Worm (Caenorhabditis elegans): ENCODE results near the gene Y38H6C.16.
A peak's percentile ranks its signal among the peaks of the same experiment; 100 is the strongest.
"Not testable (repeated sequence)": the region's sequence is repeated elsewhere in the genome, so short reads cannot be mapped to it uniquely, and the experiment has no call there.

Y38H6C.16 gene

DNA sequence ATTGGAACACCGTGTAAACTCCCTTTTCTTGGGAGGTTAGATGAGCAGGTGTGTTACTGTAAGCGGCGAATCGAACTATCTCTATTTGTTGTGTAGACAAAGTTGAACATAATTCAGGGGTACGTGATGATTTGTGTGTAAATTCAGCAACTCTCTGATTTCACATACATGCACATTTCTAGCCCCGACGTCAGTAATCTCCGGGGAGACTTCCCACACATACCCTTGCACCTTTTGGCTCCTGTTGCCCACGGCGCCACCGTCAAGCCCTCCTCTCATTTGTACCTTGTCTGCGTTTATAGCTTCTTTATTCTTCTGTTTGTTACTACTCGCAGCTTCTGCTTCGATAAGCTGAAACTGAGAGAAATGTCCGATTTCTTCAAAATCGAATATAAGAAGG lies 20.2 kb downstream of the Y38H6C.16 start, which contains the start of gene Y38H6C.25:
Y38H6C.25 (plus strand) TSS at position 301 of the 400 bp plus-strand sequence.
- no peak for TF ChIP-seq ztf-1 (GFP tag; conservative IDR thresholded peaks at IDR 0.05)

ce11 chrV:20517005-20517404 lies 22.1 kb downstream of the Y38H6C.16 start:
- TF ChIP-seq ama-1 (optimal IDR thresholded peaks at IDR 0.05) (no peak), mbf-1 (tag; optimal IDR thresholded peaks at IDR 0.05) (no peak), nhr-77 (tag; optimal IDR thresholded peaks at IDR 0.05) (no peak), ztf-1 (GFP tag; conservative IDR thresholded peaks at IDR 0.05) (no peak)

DNA sequence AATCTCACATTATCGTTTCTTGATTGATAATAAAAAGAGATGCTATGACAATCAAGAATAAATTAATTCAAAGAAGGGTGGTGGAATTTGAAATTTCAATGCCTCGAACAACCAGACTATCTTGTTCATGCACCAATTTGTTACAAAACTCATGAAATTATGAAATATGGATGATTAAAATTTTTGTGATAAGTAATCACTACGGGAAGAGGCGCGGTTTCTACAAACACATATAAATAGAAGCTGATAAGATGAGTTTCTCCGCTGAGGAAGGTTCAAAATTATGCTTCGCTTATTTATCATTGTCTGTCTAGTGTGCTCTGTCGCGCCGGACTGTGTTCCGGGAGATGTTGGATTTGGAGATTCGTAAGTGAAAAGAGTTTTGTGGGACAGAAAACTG lies 24.7 kb downstream of the Y38H6C.16 start:
- TF ChIP-seq aly-2 (tag; optimal IDR thresholded peaks at IDR 0.05) (no peak), nhr-25 (tag; optimal IDR thresholded peaks at IDR 0.05) (no peak), F13H6.1 (tag; optimal IDR thresholded peaks at IDR 0.05) (no peak), mab-5 (tag; optimal IDR thresholded peaks at IDR 0.05) (no peak), fos-1 (tag; optimal IDR thresholded peaks at IDR 0.05) (peak; percentile 63)

DNA sequence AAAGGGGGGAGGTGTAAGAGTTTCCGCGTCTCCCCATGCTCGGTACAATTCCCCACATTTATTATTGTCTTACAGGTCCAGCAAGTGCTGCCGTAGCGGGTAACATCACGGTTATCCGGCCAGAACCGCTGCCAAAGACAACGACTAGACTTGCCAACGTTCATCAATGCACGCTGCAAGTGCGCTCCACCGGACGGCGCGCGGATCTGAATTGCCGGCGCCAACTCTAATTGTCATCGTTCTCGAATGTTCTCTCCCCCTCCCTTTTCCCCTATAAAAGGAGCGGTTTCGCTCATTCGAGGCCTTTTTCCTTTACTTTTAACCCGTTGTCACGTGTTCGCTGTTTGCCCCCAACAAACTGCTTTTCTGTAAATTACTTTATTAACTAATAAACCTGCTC lies 25.5 kb downstream of the Y38H6C.16 start, which contains the start of gene Y38H6C.8:
Y38H6C.8 (plus strand) TSS at position 301 of the 400 bp plus-strand sequence.
- TF ChIP-seq nhr-12, nhr-10, nhr-25 (tag; optimal IDR thresholded peaks at IDR 0.05): not testable (repeated sequence)

- no peak for TF ChIP-seq zag-1 (tag; optimal IDR thresholded peaks at IDR 0.05)
Observed at ce11 chrV:20509427-20509826, 29.7 kb downstream of the Y38H6C.16 start.

ce11 chrV:20506542-20506941 lies 32.6 kb downstream of the Y38H6C.16 start:
- TF ChIP-seq C34F6.9 (tag; optimal IDR thresholded peaks at IDR 0.05), result no peak
- TF ChIP-seq lin-39 (tag; optimal IDR thresholded peaks at IDR 0.05), result no peak
- no peak for TF ChIP-seq lin-11 (tag; optimal IDR thresholded peaks at IDR 0.05)
- TF ChIP-seq peb-1 (tag; optimal IDR thresholded peaks at IDR 0.05), result no peak
- no peak for TF ChIP-seq aly-2 (tag; optimal IDR thresholded peaks at IDR 0.05)
- no peak for TF ChIP-seq nhr-77 (tag; optimal IDR thresholded peaks at IDR 0.05)
- TF ChIP-seq ZK546.5 (tag; optimal IDR thresholded peaks at IDR 0.05), result no peak
- TF ChIP-seq crh-2 (tag; optimal IDR thresholded peaks at IDR 0.05), result no peak
- TF ChIP-seq nhr-129 (tag; optimal IDR thresholded peaks at IDR 0.05), result no peak
- TF ChIP-seq ztf-11 (tag; optimal IDR thresholded peaks at IDR 0.05), result no peak
- TF ChIP-seq unc-55 (GFP tag; optimal IDR thresholded peaks at IDR 0.05), result no peak
- no peak for TF ChIP-seq nhr-11 (tag; optimal IDR thresholded peaks at IDR 0.05)
- TF ChIP-seq unc-62 (GFP tag; optimal IDR thresholded peaks at IDR 0.05), result no peak
- TF ChIP-seq F13H6.1 (tag; optimal IDR thresholded peaks at IDR 0.05), result no peak
- TF ChIP-seq alr-1 (tag; optimal IDR thresholded peaks at IDR 0.05), result no peak
- TF ChIP-seq egl-27 (tag; optimal IDR thresholded peaks at IDR 0.05), result no peak
- TF ChIP-seq ceh-82 (tag; optimal IDR thresholded peaks at IDR 0.05), result no peak
- TF ChIP-seq mdl-1 (tag; optimal IDR thresholded peaks at IDR 0.05), result no peak
- no peak for TF ChIP-seq sem-4 (tag; optimal IDR thresholded peaks at IDR 0.05)

- TF ChIP-seq nhr-237 (tag; optimal IDR thresholded peaks at IDR 0.05) (no peak), unc-62 (GFP tag; optimal IDR thresholded peaks at IDR 0.05) (no peak), lin-39 (tag; optimal IDR thresholded peaks at IDR 0.05) (no peak), dmd-4 (tag; optimal IDR thresholded peaks at IDR 0.05) (no peak), ztf-11 (tag; optimal IDR thresholded peaks at IDR 0.05) (no peak), gmeb-1 (tag; optimal IDR thresholded peaks at IDR 0.05) (no peak)
Observed at ce11 chrV:20504997-20505396, 34.1 kb downstream of the Y38H6C.16 start, which contains the start of gene Y38H6C.4. Y38H6C.4 (minus strand) TSS chrV:20505097.

DNA sequence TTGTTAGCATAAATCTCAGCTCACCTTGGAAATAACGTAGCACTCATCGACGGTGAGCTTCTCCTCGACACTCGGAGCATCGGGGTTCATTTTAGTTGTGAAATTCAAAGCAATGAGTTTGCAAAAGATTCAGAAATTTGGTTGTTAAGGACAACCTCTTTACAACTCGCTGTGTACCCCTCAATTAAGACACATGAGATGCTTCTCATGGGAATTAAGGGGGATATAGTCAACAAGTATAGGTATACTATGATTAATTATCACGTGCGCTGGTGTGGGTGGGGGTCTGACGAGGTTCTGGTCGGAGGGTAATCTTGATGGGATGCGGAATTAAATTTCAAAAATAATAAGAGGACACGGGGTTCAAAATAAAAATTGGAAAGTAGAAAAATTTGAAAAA lies 38.7 kb downstream of the Y38H6C.16 start, which contains the start of gene dct-14:
dct-14 (minus strand) TSS at position 101 of the 400 bp plus-strand sequence.
- no peak for TF ChIP-seq sma-9 (GFP tag; optimal IDR thresholded peaks at IDR 0.05)
- no peak for TF ChIP-seq sma-9 (tag; optimal IDR thresholded peaks at IDR 0.05)
- TF ChIP-seq nhr-25 (tag; optimal IDR thresholded peaks at IDR 0.05), result no peak
- no peak for TF ChIP-seq crh-2 (tag; optimal IDR thresholded peaks at IDR 0.05)
- TF ChIP-seq peb-1 (tag; optimal IDR thresholded peaks at IDR 0.05), result no peak
- no peak for TF ChIP-seq nhr-129 (tag; optimal IDR thresholded peaks at IDR 0.05)
- no peak for TF ChIP-seq mdl-1 (tag; optimal IDR thresholded peaks at IDR 0.05)
- TF ChIP-seq nhr-23 (tag; optimal IDR thresholded peaks at IDR 0.05), result no peak
- no peak for TF ChIP-seq nhr-10 (tag; optimal IDR thresholded peaks at IDR 0.05)
- no peak for TF ChIP-seq snpc-4 (tag; optimal IDR thresholded peaks at IDR 0.05)
- no peak for TF ChIP-seq ceh-16 (tag; optimal IDR thresholded peaks at IDR 0.05)
- TF ChIP-seq ztf-4 (tag; optimal IDR thresholded peaks at IDR 0.05), result no peak
- no peak for TF ChIP-seq aly-2 (tag; optimal IDR thresholded peaks at IDR 0.05)
- TF ChIP-seq lin-39 (tag; optimal IDR thresholded peaks at IDR 0.05), result no peak
- TF ChIP-seq nhr-6 (tag; optimal IDR thresholded peaks at IDR 0.05), result no peak
- no peak for TF ChIP-seq blmp-1 (tag; optimal IDR thresholded peaks at IDR 0.05; ENCODE audit: insufficient read depth)
- no peak for TF ChIP-seq R02D3.7 (tag; optimal IDR thresholded peaks at IDR 0.05)

All from whole organism, L2 larva.